ENCODE assay signal across 7 worm cellular contexts in genomic region chrII:7122661-7123418, ce11.
TF ChIP-seq lines count a peak whose summit lies in the region.

Gene F10E7.11, minus strand, starts transcription at chrII:7122892.

TF ChIP-seq in whole organism, L1 larva, 84 proteins besides CTCF, POLR2A, EP300 and RAD21 (continues in another document):
- peak; percentile 40 for TF ChIP-seq nhr-85 (tag; lab: Kevin White, UChicago)
- peak; percentile 38 for TF ChIP-seq egl-13 (tag; optimal IDR thresholded peaks at IDR 0.05; lab: Kevin White, UChicago)
- TF ChIP-seq nhr-47 (tag; optimal IDR thresholded peaks at IDR 0.05; lab: Kevin White, UChicago) = peak; percentile 55
- TF ChIP-seq xbp-1 (tag; optimal IDR thresholded peaks at IDR 0.05; lab: Kevin White, UChicago) = no peak
- TF ChIP-seq efl-1 (optimal IDR thresholded peaks at IDR 0.05; lab: Kevin White, UChicago) = peak in 1 of 2 experiments; percentile 6
- peak in 1 of 2 experiments; percentile 82 for TF ChIP-seq efl-1 (GFP tag; optimal IDR thresholded peaks at IDR 0.05 in 1 of 2; lab: Kevin White, UChicago)
- TF ChIP-seq unc-86 (tag; optimal IDR thresholded peaks at IDR 0.05; lab: Kevin White, UChicago) = peak; percentile 37
- TF ChIP-seq lin-15B (tag; optimal IDR thresholded peaks at IDR 0.05; lab: Kevin White, UChicago) = peak; percentile 11
- no peak for TF ChIP-seq Y116A8C.19 (tag; optimal IDR thresholded peaks at IDR 0.05; lab: Kevin White, UChicago; ENCODE audit: borderline replicate concordance)
- peak in 1 of 3 experiments; percentile 15 for TF ChIP-seq dpl-1 (GFP tag; optimal IDR thresholded peaks at IDR 0.05; lab: Kevin White, UChicago)
- TF ChIP-seq ztf-11 (tag; optimal IDR thresholded peaks at IDR 0.05; lab: Kevin White, UChicago) = no peak
- no peak for TF ChIP-seq sup-37 (GFP tag; optimal IDR thresholded peaks at IDR 0.05; lab: Kevin White, UChicago)

TF ChIP-seq in whole organism, L2 larva, 48 proteins besides CTCF, POLR2A, EP300 and RAD21:
- TF ChIP-seq egl-27 (tag; optimal IDR thresholded peaks at IDR 0.05; lab: Kevin White, UChicago) (no peak), skn-1 (tag; optimal IDR thresholded peaks at IDR 0.05; lab: Kevin White, UChicago) (no peak), nhr-12 (tag; optimal IDR thresholded peaks at IDR 0.05; lab: Kevin White, UChicago) (no peak), lsy-2 (tag; optimal IDR thresholded peaks at IDR 0.05; lab: Kevin White, UChicago) (peak in 1 of 2 experiments; percentile 55), unc-62 (GFP tag; optimal IDR thresholded peaks at IDR 0.05; lab: Kevin White, UChicago) (no peak), unc-55 (GFP tag; optimal IDR thresholded peaks at IDR 0.05; lab: Kevin White, UChicago) (peak; percentile 69), C34F6.9 (tag; optimal IDR thresholded peaks at IDR 0.05; lab: Kevin White, UChicago) (peak; percentile 20), lin-11 (tag; optimal IDR thresholded peaks at IDR 0.05; lab: Kevin White, UChicago) (no peak), sma-9 (GFP tag; optimal IDR thresholded peaks at IDR 0.05; lab: Kevin White, UChicago) (peak; percentile 82), sma-9 (tag; optimal IDR thresholded peaks at IDR 0.05; lab: Kevin White, UChicago) (no peak), ztf-1 (GFP tag; conservative IDR thresholded peaks at IDR 0.05; lab: Robert Waterston, UW) (no peak), F13H6.1 (tag; optimal IDR thresholded peaks at IDR 0.05; lab: Kevin White, UChicago) (peak; percentile 8), ztf-4 (tag; optimal IDR thresholded peaks at IDR 0.05; lab: Kevin White, UChicago) (no peak)

TF ChIP-seq in whole organism, L3 larva, 47 proteins besides CTCF, POLR2A, EP300 and RAD21:
- TF ChIP-seq nhr-67 (tag; optimal IDR thresholded peaks at IDR 0.05; lab: Kevin White, UChicago) (no peak), nfya-1 (tag; optimal IDR thresholded peaks at IDR 0.05; lab: Kevin White, UChicago; ENCODE audit: insufficient read depth) (peak; percentile 11), pha-4 (tag; optimal IDR thresholded peaks at IDR 0.05; lab: Kevin White, UChicago) (no peak), mml-1 (tag; optimal IDR thresholded peaks at IDR 0.05; lab: Kevin White, UChicago) (no peak), nhr-237 (tag; optimal IDR thresholded peaks at IDR 0.05; lab: Kevin White, UChicago) (no peak), lin-15B (tag; optimal IDR thresholded peaks at IDR 0.05; lab: Kevin White, UChicago) (peak; percentile 2), elt-3 (tag; optimal IDR thresholded peaks at IDR 0.05; lab: Kevin White, UChicago) (no peak), pqm-1 (tag; optimal IDR thresholded peaks at IDR 0.05; lab: Kevin White, UChicago) (no peak), zag-1 (tag; optimal IDR thresholded peaks at IDR 0.05; lab: Kevin White, UChicago) (no peak)

TF ChIP-seq in whole organism, L4 larva, 104 proteins besides CTCF, POLR2A, EP300 and RAD21 (continues in another document):
- TF ChIP-seq F10B5.3 (tag; optimal IDR thresholded peaks at IDR 0.05; lab: Kevin White, UChicago) (no peak), sdz-12 (GFP tag; optimal IDR thresholded peaks at IDR 0.05; lab: Kevin White, UChicago) (no peak), mdt-29 (GFP tag; IDR thresholded peaks at IDR 0.05; lab: Robert Waterston, UW) (0 out of 2 replicates have a peak, but pooled peaks have one; percentile 14), pha-4 (GFP tag; IDR thresholded peaks at IDR 0.05; lab: Robert Waterston, UW) (peak; percentile 40; the same call in 1 of the 2 replicates), pha-4 (tag; optimal IDR thresholded peaks at IDR 0.05; lab: Kevin White, UChicago) (no peak), nhr-42 (GFP tag; IDR thresholded peaks at IDR 0.05; lab: Robert Waterston, UW) (peak; percentile 54; the same call in 1 of the 2 replicates), zfp-2 (tag; optimal IDR thresholded peaks at IDR 0.05; lab: Kevin White, UChicago) (no peak), daf-16 (GFP tag; optimal IDR thresholded peaks at IDR 0.05; lab: Kevin White, UChicago) (no peak), daf-16 (tag; optimal IDR thresholded peaks at IDR 0.05; lab: Kevin White, UChicago) (no peak), Y5F2A.4 (GFP tag; optimal IDR thresholded peaks at IDR 0.05; lab: Kevin White, UChicago) (no peak), daf-12 (tag; optimal IDR thresholded peaks at IDR 0.05; lab: Kevin White, UChicago) (no peak), cey-2 (tag; optimal IDR thresholded peaks at IDR 0.05; lab: Kevin White, UChicago; ENCODE audit: borderline replicate concordance, insufficient read depth) (no peak), jun-1 (tag; optimal IDR thresholded peaks at IDR 0.05; lab: Kevin White, UChicago) (no peak), nhr-77 (tag; optimal IDR thresholded peaks at IDR 0.05; lab: Kevin White, UChicago) (no peak), nhr-41 (GFP tag; IDR thresholded peaks at IDR 0.05; lab: Robert Waterston, UW) (no peak)

TF ChIP-seq in whole organism, late embryonic, 69 proteins besides CTCF, POLR2A, EP300 and RAD21:
- TF ChIP-seq ceh-31 (tag; optimal IDR thresholded peaks at IDR 0.05; lab: Kevin White, UChicago) (peak; percentile 25), elt-4 (tag; optimal IDR thresholded peaks at IDR 0.05; lab: Kevin White, UChicago) (no peak), fkh-10 (GFP tag; optimal IDR thresholded peaks at IDR 0.05; lab: Kevin White, UChicago) (no peak), hlh-30 (tag; optimal IDR thresholded peaks at IDR 0.05; lab: Kevin White, UChicago; ENCODE audit: insufficient read depth) (no peak), C08G9.2 (tag; optimal IDR thresholded peaks at IDR 0.05; lab: Kevin White, UChicago) (peak; percentile 9), zip-5 (tag; optimal IDR thresholded peaks at IDR 0.05; lab: Kevin White, UChicago) (peak; percentile 29), ceh-34 (tag; optimal IDR thresholded peaks at IDR 0.05; lab: Kevin White, UChicago) (peak; percentile 16), ceh-22 (tag; optimal IDR thresholded peaks at IDR 0.05; lab: Kevin White, UChicago) (no peak), ahr-1 (tag; optimal IDR thresholded peaks at IDR 0.05; lab: Kevin White, UChicago) (no peak), tbx-2 (tag; optimal IDR thresholded peaks at IDR 0.05; lab: Kevin White, UChicago) (peak; percentile 59), odd-2 (tag; optimal IDR thresholded peaks at IDR 0.05; lab: Kevin White, UChicago) (no peak), ref-2 (tag; optimal IDR thresholded peaks at IDR 0.05; lab: Kevin White, UChicago) (peak; percentile 23)

TF ChIP-seq in whole organism, mixed stage, embryonic, 35 proteins besides CTCF, POLR2A, EP300 and RAD21:
- TF ChIP-seq M03D4.4 (tag; optimal IDR thresholded peaks at IDR 0.05; lab: Kevin White, UChicago) = no peak
- TF ChIP-seq cnd-1 (tag; optimal IDR thresholded peaks at IDR 0.05; lab: Kevin White, UChicago) = peak; percentile 16

TF ChIP-seq in whole organism, young adult, 124 proteins besides CTCF, POLR2A, EP300 and RAD21 (continues in another document):
- TF ChIP-seq F57A8.1 (GFP tag; optimal IDR thresholded peaks at IDR 0.05; lab: Kevin White, UChicago) = no peak
- TF ChIP-seq attf-5 (GFP tag; optimal IDR thresholded peaks at IDR 0.05; lab: Kevin White, UChicago) = peak; percentile 21
- peak; percentile 7; the same call in 1 of the 2 replicates for TF ChIP-seq hmg-1.2 (GFP tag; IDR thresholded peaks at IDR 0.05; lab: Robert Waterston, UW)
- TF ChIP-seq ztf-18 (tag; optimal IDR thresholded peaks at IDR 0.05; lab: Kevin White, UChicago) = peak; percentile 52
- no peak for TF ChIP-seq ama-1 (optimal IDR thresholded peaks at IDR 0.05; lab: Kevin White, UChicago)
- no peak for TF ChIP-seq ama-1 (GFP tag; optimal IDR thresholded peaks at IDR 0.05; lab: Kevin White, UChicago)
- TF ChIP-seq ceh-91 (GFP tag; IDR thresholded peaks at IDR 0.05; lab: Robert Waterston, UW) = no peak; the same call in 1 of the 2 replicates
- TF ChIP-seq ceh-100 (GFP tag; IDR thresholded peaks at IDR 0.05; lab: Robert Waterston, UW) = peak; percentile 63
- no peak for TF ChIP-seq ztf-3 (GFP tag; optimal IDR thresholded peaks at IDR 0.05; lab: Kevin White, UChicago)
- no peak for TF ChIP-seq tbp1 (GFP tag; optimal IDR thresholded peaks at IDR 0.05; lab: Kevin White, UChicago)
- TF ChIP-seq zfh-2 (GFP tag; conservative IDR thresholded peaks at IDR 0.05; lab: Robert Waterston, UW) = peak; percentile 92
- TF ChIP-seq let-607 (tag; optimal IDR thresholded peaks at IDR 0.05; lab: Kevin White, UChicago) = no peak
- TF ChIP-seq nfya-1 (tag; optimal IDR thresholded peaks at IDR 0.05; lab: Kevin White, UChicago; ENCODE audit: borderline replicate concordance, insufficient read depth) = no peak
- 0 out of 2 replicates have a peak, but pooled peaks have one; percentile 13 for TF ChIP-seq Y95B8A.8 (GFP tag; IDR thresholded peaks at IDR 0.05; lab: Robert Waterston, UW)
- TF ChIP-seq ceh-79 (tag; optimal IDR thresholded peaks at IDR 0.05; lab: Kevin White, UChicago) = no peak
- no peak for TF ChIP-seq snpc-1.1 (tag; optimal IDR thresholded peaks at IDR 0.05; lab: Kevin White, UChicago; ENCODE audit: insufficient read depth)
- TF ChIP-seq ekl-4 (GFP tag; IDR thresholded peaks at IDR 0.05; lab: Robert Waterston, UW) = no peak; the same call in 1 of the 2 replicates
- TF ChIP-seq cebp-1 (GFP tag; IDR thresholded peaks at IDR 0.05; lab: Robert Waterston, UW) = peak; percentile 92
- TF ChIP-seq cebp-1 (tag; optimal IDR thresholded peaks at IDR 0.05; lab: Kevin White, UChicago) = peak; percentile 99
- no peak for TF ChIP-seq ztf-26 (tag; optimal IDR thresholded peaks at IDR 0.05; lab: Kevin White, UChicago)
- no peak for TF ChIP-seq athp-1 (tag; optimal IDR thresholded peaks at IDR 0.05; lab: Kevin White, UChicago)
- TF ChIP-seq B0035.1 (tag; optimal IDR thresholded peaks at IDR 0.05; lab: Kevin White, UChicago) = no peak
- no peak for TF ChIP-seq snpc-4 (GFP tag; optimal IDR thresholded peaks at IDR 0.05; lab: Kevin White, UChicago)
- TF ChIP-seq snpc-4 (tag; optimal IDR thresholded peaks at IDR 0.05; lab: Kevin White, UChicago) = peak in 2 of 4 experiments; percentile 33 to 34
- 0 out of 2 replicates have a peak, but pooled peaks have one; percentile 21 for TF ChIP-seq ztf-25 (GFP tag; IDR thresholded peaks at IDR 0.05; lab: Robert Waterston, UW)
- TF ChIP-seq rpc-1 (optimal IDR thresholded peaks at IDR 0.05; lab: Kevin White, UChicago) = peak; percentile 9
- no peak for TF ChIP-seq rpc-1 (tag; optimal IDR thresholded peaks at IDR 0.05; lab: Kevin White, UChicago)
- TF ChIP-seq T26A5.8 (tag; optimal IDR thresholded peaks at IDR 0.05; lab: Kevin White, UChicago) = no peak
- TF ChIP-seq nfya-2 (GFP tag; IDR thresholded peaks at IDR 0.05; lab: Robert Waterston, UW) = no peak
- TF ChIP-seq egrh-3 (GFP tag; IDR thresholded peaks at IDR 0.05; lab: Robert Waterston, UW) = peak; percentile 38; the same call in 1 of the 2 replicates
- TF ChIP-seq sea-2 (GFP tag; IDR thresholded peaks at IDR 0.05; lab: Robert Waterston, UW) = no peak
- TF ChIP-seq F22D6.2 (tag; optimal IDR thresholded peaks at IDR 0.05; lab: Kevin White, UChicago) = no peak
- TF ChIP-seq Y53G8AR.9 (GFP tag; conservative IDR thresholded peaks at IDR 0.05; lab: Robert Waterston, UW) = 0 out of 2 replicates have a peak, but pooled peaks have one; percentile 31
- TF ChIP-seq cebp-2 (GFP tag; IDR thresholded peaks at IDR 0.05; lab: Robert Waterston, UW) = no peak
- no peak for TF ChIP-seq B0261.1 (tag; optimal IDR thresholded peaks at IDR 0.05; lab: Kevin White, UChicago)
